Fruit fly (Drosophila melanogaster) whole organism, prepupa: ENCODE results near the gene CG33523.

ENCODE experiments used
- Blimp-1 ChIP-seq: fragments of 200-800 bp; sonication (Bioruptor generic); optimal IDR thresholded peaks from 3 replicates; lab custom pipeline; 2017; ENCODE audit warnings: missing biosample characterization, missing genetic modification characterization, mild to moderate bottlenecking, moderate library complexity, missing genetic modification reagents
- CG10669 ChIP-seq: fragments of 200-800 bp; sonication (Bioruptor generic); optimal IDR thresholded peaks from 3 replicates; lab custom pipeline; 2018; ENCODE audit warnings: missing biosample characterization, mild to moderate bottlenecking, missing genetic modification characterization, moderate library complexity
- CG11294 ChIP-seq: fragments of 200-800 bp; sonication (Bioruptor generic); IDR thresholded peaks from 2 replicates; pipeline ENCODE4 v1.3.6; 2022; ENCODE audit warnings: missing biosample characterization, missing genetic modification characterization
- CG11902 ChIP-seq: fragments of 200-800 bp; sonication (Bioruptor generic); optimal IDR thresholded peaks from 3 replicates; lab custom pipeline; 2016; ENCODE audit warnings: missing biosample characterization, missing genetic modification characterization
- CG15336 ChIP-seq: fragments of 200-800 bp; sonication (Bioruptor generic); IDR thresholded peaks from 2 replicates; pipeline ENCODE4 v1.3.6; 2022; ENCODE audit warnings: missing biosample characterization, missing genetic modification characterization
- CG31627 ChIP-seq: fragments of 200-800 bp; sonication (Bioruptor generic); optimal IDR thresholded peaks from 3 replicates; lab custom pipeline; 2016; ENCODE audit warnings: missing biosample characterization, missing genetic modification characterization
- CG32006 ChIP-seq: fragments of 200-800 bp; sonication (Bioruptor generic); optimal IDR thresholded peaks from 3 replicates; lab custom pipeline; 2017; ENCODE audit warnings: missing biosample characterization, mild to moderate bottlenecking, missing genetic modification characterization
- CG34406 ChIP-seq: fragments of 200-800 bp; sonication (Bioruptor generic); optimal IDR thresholded peaks from 3 replicates; lab custom pipeline; 2016; ENCODE audit warnings: missing biosample characterization, missing genetic modification characterization
- CG3919 ChIP-seq: fragments of 200-800 bp; sonication (Bioruptor generic); optimal IDR thresholded peaks from 3 replicates; lab custom pipeline; 2016; ENCODE audit warnings: missing biosample characterization, missing genetic modification characterization
- CG6163 ChIP-seq: fragments of 200-800 bp; sonication (Bioruptor generic); IDR thresholded peaks from 3 replicates; pipeline ENCODE4 v1.3.6; 2022; ENCODE audit warnings: missing biosample characterization, missing genetic modification characterization
- CG6808 ChIP-seq: fragments of 200-800 bp; sonication (Bioruptor generic); optimal IDR thresholded peaks from 3 replicates; lab custom pipeline; 2017; ENCODE audit warnings: missing biosample characterization, missing genetic modification characterization, mild to moderate bottlenecking, moderate library complexity, missing genetic modification reagents
- CG7368 ChIP-seq: fragments of 200-800 bp; sonication (Bioruptor generic); optimal IDR thresholded peaks from 3 replicates; lab custom pipeline; 2016; ENCODE audit warnings: missing biosample characterization, missing genetic modification characterization
- CG8119 ChIP-seq: fragments of 200-800 bp; sonication (Bioruptor generic); IDR thresholded peaks from 3 replicates; pipeline ENCODE4 v1.3.6; 2022; ENCODE audit warnings: missing biosample characterization, missing genetic modification characterization
- CG8632 ChIP-seq: fragments of 200-800 bp; sonication (Bioruptor generic); optimal IDR thresholded peaks from 3 replicates; lab custom pipeline; 2016; ENCODE audit warnings: missing biosample characterization, missing genetic modification characterization
- CG9139 ChIP-seq: fragments of 200-800 bp; sonication (Bioruptor generic); optimal IDR thresholded peaks from 3 replicates; lab custom pipeline; 2017; ENCODE audit warnings: missing biosample characterization, mild to moderate bottlenecking, missing genetic modification characterization
- Eip78C ChIP-seq: fragments of 200-800 bp; sonication (Bioruptor generic); peaks from one replicate; lab custom pipeline; 2016; ENCODE audit warnings: missing biosample characterization, missing genetic modification characterization
- Eip93F ChIP-seq: fragments of 200-800 bp; sonication (Bioruptor generic); optimal IDR thresholded peaks from 2 replicates; lab custom pipeline; 2016; ENCODE audit warnings: missing biosample characterization, mild to moderate bottlenecking, missing genetic modification characterization
- Gug ChIP-seq: fragments of 200-800 bp; sonication (Bioruptor generic); IDR thresholded peaks from 2 replicates; pipeline ENCODE4 v1.3.6; 2022; ENCODE audit warnings: missing biosample characterization, missing genetic modification characterization
- Hr38 ChIP-seq: sonication (Bioruptor generic); optimal IDR thresholded peaks from 2 replicates; lab custom pipeline; 2016; ENCODE audit warnings: missing biosample characterization, missing genetic modification characterization
- Hr4 ChIP-seq: fragments of 200-800 bp; sonication (Bioruptor generic); optimal IDR thresholded peaks from 3 replicates; lab custom pipeline; 2016; ENCODE audit warnings: missing biosample characterization, missing genetic modification characterization
- Met ChIP-seq: fragments of 200-800 bp; sonication (Bioruptor generic); optimal IDR thresholded peaks from 3 replicates; lab custom pipeline; 2016; ENCODE audit warnings: missing biosample characterization, missing genetic modification characterization
- OdsH ChIP-seq: fragments of 200-800 bp; sonication (Bioruptor generic); optimal IDR thresholded peaks from 3 replicates; lab custom pipeline; 2016; ENCODE audit warnings: missing biosample characterization, missing genetic modification characterization
- Smox ChIP-seq: fragments of 200-800 bp; sonication (Bioruptor generic); optimal IDR thresholded peaks from 3 replicates; lab custom pipeline; 2016; ENCODE audit warnings: missing biosample characterization, missing genetic modification characterization
- dsx ChIP-seq: fragments of 200-800 bp; optimal IDR thresholded peaks from 3 replicates; lab custom pipeline; 2019; ENCODE audit warnings: missing biosample characterization, mild to moderate bottlenecking, missing genetic modification characterization, moderate library complexity; ENCODE audit not compliant: poor library complexity, severe bottlenecking
- lz ChIP-seq: fragments of 200-800 bp; sonication (Bioruptor generic); optimal IDR thresholded peaks from 3 replicates; lab custom pipeline; 2016; ENCODE audit warnings: missing biosample characterization, missing genetic modification characterization
- pdm3 ChIP-seq: fragments of 200-800 bp; sonication (Bioruptor generic); optimal IDR thresholded peaks from 3 replicates; lab custom pipeline; 2016; ENCODE audit warnings: missing biosample characterization, missing genetic modification characterization
- salr ChIP-seq, 2 experiments: fragments of 200-800 bp; sonication (Bioruptor generic); optimal IDR thresholded peaks; 3 replicates each; lab custom pipeline; 2016 to 2018; ENCODE audit warnings: missing biosample characterization in 2 of 2, missing genetic modification characterization in 2 of 2, mild to moderate bottlenecking in 1 of 2
- spab ChIP-seq: fragments of 200-800 bp; sonication (Bioruptor generic); optimal IDR thresholded peaks from 2 replicates; lab custom pipeline; 2017; ENCODE audit warnings: missing biosample characterization, mild to moderate bottlenecking, missing genetic modification characterization, missing genetic modification reagents
- svp ChIP-seq: fragments of 200-800 bp; sonication (Bioruptor generic); peaks from one replicate; lab custom pipeline; 2016; ENCODE audit warnings: missing biosample characterization, missing genetic modification characterization
- topi ChIP-seq: fragments of 200-800 bp; sonication (Bioruptor generic); optimal IDR thresholded peaks from 3 replicates; lab custom pipeline; 2016; ENCODE audit warnings: missing biosample characterization, missing genetic modification characterization
- vri ChIP-seq: fragments of 200-800 bp; sonication (Bioruptor generic); optimal IDR thresholded peaks from 3 replicates; lab custom pipeline; 2016; ENCODE audit warnings: missing biosample characterization, mild to moderate bottlenecking, missing genetic modification characterization

CG33523 gene

DNA sequence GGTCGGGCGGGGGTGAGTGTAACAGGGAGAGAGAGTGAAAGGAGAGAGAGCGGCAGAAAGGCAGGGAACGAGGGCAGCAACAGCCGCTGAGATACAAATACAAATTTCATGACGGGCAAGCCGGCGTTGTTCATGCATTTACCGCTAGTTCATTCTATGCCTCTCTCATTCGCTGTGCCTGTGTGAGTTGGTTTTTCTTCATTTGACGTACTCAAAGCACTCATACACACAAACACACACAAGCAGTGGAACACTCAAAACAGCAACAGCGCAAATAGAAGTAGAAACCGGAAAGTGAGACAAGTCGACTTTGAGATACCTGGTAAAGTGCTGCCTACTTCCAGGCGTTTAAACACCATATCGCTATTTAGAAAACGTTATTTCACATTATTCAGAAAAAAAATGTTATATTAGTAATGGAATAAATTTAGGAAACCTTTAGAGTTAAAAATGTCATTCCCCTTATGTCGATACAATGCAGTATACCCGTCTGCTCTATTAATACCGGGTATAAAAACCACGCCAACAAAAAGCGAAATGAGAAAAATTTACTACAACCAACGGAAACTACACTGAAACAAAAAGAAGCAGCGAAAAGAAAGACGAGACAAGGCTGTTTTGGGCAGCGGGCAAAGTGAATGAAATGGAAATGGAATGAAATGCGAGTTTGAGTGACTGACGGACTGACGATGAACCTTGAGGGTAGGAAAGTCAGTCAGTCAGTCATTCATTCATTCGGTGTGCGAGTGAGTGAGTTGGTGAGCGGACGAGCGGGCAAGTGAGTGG is 52.7 kb downstream of the CG33523 start (continued):
- TF ChIP-seq lz (GFP tag; lab: Kevin White, UChicago) (peak; percentile 26), CG8119 (GFP tag; lab: Robert Waterston, UW) (peak; percentile 78), CG34406 (no peak), Gug (GFP tag; lab: Robert Waterston, UW) (peak; percentile 64), CG31627 (peak; percentile 27), Hr38 (GFP tag; lab: Kevin White, UChicago) (no peak), dsx (no peak), salr (GFP tag; optimal IDR thresholded peaks at IDR 0.05; lab: Kevin White, UChicago) (peak in 1 of 2 experiments; percentile 63), CG11902 (GFP tag; lab: Kevin White, UChicago) (no peak), CG6808 (peak; percentile 15), topi (peak; percentile 25), CG15336 (GFP tag; lab: Robert Waterston, UW) (peak; percentile 72), CG6163 (peak; percentile 77), CG10669 (GFP tag; lab: Kevin White, UChicago) (peak; percentile 51), Blimp-1 (no peak), CG32006 (GFP tag; lab: Kevin White, UChicago) (peak; percentile 79), Met (GFP tag; lab: Kevin White, UChicago) (peak; percentile 48), pdm3 (GFP tag; lab: Kevin White, UChicago) (peak; percentile 59), svp (GFP tag; lab: Kevin White, UChicago) (peak; percentile 53)

- TF ChIP-seq CG9139 (no peak), svp (GFP tag; lab: Kevin White, UChicago) (no peak), Eip93F (no peak), vri (GFP tag; lab: Kevin White, UChicago) (no peak), CG32006 (GFP tag; lab: Kevin White, UChicago) (no peak), Eip78C (no peak), CG8632 (GFP tag; lab: Kevin White, UChicago) (no peak), OdsH (GFP tag; lab: Kevin White, UChicago) (no peak), pdm3 (GFP tag; lab: Kevin White, UChicago) (no peak), Smox (GFP tag; lab: Kevin White, UChicago) (no peak), Hr4 (GFP tag; lab: Kevin White, UChicago) (no peak), spab (no peak), CG11294 (GFP tag; lab: Robert Waterston, UW) (no peak), CG3919 (GFP tag; lab: Kevin White, UChicago) (no peak), CG7368 (GFP tag; lab: Kevin White, UChicago) (no peak)
- TF ChIP-seq, all 60 proteins: peak for 0
Observed at dm6 chr3L:5979460-5979859, 55.8 kb downstream of the CG33523 start.
